Worm (Caenorhabditis elegans): ENCODE measurements around the gene nhr-288.

The nhr-288 gene

DNA sequence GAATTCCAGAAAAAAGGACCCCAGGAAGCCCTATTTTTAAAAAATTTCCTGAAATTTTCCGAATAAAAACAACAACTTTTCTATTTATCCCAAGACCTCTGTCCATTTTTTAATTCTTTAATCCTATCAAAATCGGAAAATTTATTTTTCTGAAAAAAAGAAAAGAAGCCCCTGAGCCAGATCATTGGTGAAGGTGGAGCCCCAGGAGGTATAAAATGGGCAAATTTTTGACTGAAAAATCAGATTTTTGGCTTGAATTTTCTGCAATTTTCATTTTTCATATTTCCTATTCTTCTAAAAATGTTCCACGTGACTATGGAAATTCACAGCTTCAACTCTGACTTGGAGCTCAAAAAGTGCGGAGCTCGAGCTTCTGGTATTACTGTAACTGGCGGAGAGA, 3.7 kb downstream of the nhr-288 start, which contains the start of gene Y51A2B.8:
Y51A2B.8 (plus strand) TSS at position 301 of the 400 bp plus-strand sequence.
- TF ChIP-seq unc-62 (GFP tag; optimal IDR thresholded peaks at IDR 0.05): no peak

DNA sequence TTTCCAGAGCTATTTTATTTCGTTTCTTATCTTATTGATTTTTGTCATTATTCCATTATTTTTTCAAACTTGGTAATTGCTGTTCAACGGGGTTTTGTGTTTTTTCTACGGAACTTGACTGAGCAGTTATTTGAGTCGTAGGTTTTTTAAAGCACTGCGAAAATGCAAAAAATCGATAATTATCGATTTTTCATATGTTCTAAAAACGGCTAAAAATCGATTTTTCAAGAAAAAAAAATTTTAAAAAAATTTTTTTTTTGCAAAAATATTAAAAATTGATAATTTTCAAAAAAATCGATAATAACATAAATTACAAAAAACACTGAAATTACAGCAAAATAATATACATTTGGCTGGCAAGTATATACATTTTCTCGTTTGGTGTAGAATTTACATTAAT, 6.9 kb downstream of the nhr-288 start:
- no peak for TF ChIP-seq unc-62 (GFP tag; optimal IDR thresholded peaks at IDR 0.05)

DNA sequence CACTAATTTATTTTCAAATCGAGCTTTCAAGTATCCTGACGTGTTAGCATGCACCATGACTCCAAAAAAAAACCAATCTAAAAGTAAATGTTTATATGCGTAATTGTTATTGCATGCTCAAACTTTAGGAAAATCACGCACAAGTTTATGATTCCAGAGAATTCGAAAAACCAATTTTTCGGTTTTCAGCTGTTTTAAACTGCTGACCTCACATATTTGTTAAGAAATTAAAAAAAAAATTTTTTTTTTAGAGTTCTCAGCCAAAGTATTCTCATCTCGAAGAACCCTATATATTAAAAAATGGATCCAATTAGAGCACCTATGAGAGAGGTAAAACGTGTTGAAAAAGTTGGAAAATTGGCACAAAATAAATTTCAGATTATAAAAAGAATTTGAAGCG, 8.3 kb downstream of the nhr-288 start, which contains the start of gene Y51A2B.2:
Y51A2B.2 (plus strand) TSS at position 301 of the 400 bp plus-strand sequence.
- TF ChIP-seq unc-62 (GFP tag; optimal IDR thresholded peaks at IDR 0.05): no peak

DNA sequence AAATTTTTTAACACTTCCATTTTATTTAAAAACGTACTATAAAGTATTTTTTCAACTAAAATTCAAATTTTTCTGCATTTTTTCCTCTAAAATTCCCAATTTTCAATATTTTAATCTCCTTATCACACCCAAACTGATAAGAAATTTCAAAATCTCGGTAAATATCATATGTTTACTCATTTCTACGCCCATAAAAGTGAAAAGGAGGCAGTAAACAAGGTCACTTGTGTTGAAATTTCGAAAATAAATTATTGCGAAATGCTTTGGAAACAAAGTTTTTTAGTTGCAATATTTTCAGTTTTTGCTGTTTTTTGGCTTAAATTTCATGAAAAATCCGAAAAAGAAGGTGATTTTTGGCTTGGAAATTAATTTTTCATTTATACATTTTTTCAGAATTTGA, 10.9 kb downstream of the nhr-288 start, which contains the start of gene C08E8.4:
C08E8.4 (plus strand) TSS at position 268 of the 400 bp plus-strand sequence.
- TF ChIP-seq unc-62 (GFP tag; optimal IDR thresholded peaks at IDR 0.05): no peak

DNA sequence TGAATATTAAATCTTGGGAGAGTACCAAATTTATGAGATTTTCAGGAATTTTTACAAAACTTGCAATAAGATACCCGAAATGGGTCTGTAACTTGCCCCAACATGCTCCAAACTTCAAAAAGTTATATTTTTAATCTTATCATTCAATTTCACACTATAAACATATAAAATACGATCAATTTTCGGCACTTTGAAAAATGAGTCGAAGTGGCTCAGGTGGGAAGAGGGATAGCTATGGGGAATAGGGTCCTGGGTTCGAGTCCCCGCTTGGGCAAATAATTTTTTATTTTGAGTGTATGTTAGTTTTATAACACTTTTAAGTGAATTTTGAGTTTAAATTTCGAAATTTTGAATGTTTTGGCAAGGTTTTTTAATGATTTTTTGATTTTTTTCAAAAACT, 11.5 kb downstream of the nhr-288 start:
- TF ChIP-seq unc-62 (GFP tag; optimal IDR thresholded peaks at IDR 0.05): no peak

DNA sequence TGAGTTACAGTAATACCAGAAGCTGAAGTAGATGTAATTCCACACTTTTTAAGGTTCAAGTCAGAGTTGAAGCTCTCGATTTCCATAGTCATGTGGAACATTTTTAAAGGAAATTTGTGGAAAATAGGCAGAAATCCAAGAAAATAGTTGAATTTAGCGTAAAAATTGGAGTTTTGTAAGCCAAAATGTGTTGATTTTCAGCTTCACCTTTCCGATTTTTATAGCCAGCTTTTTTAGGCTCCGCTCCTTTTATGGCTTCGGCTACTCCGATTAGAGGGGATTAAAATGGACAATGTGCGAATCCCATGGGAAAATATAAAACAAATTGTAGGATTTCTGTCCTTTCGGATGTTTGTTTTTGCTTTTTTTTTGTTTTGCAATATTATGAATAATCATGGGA, 14.2 kb downstream of the nhr-288 start, which contains the start of gene C08E8.6:
C08E8.6 (minus strand) TSS at position 101 of the 400 bp plus-strand sequence.
- TF ChIP-seq unc-62 (GFP tag; optimal IDR thresholded peaks at IDR 0.05): no peak

DNA sequence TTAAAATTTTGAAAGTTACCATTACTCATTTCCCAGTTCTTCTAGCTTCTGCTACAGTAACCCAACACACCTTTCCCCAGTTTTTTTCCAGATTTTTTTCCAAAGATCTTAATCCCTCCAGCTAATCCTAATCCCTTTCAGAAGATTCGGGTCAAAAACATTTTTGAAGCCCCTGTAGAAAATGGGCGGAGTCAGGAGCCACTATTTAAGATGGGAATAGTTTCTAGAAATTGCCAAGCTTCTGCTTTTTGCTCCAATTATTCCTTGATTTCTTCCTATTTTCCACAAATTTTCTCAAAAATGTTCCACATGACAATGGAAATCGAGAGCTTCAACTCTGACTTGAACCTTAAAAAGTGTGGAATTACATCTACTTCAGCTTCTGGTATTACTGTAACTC, 17.9 kb downstream of the nhr-288 start, which contains the start of gene C08E8.9:
C08E8.9 (plus strand) TSS at position 301 of the 400 bp plus-strand sequence.
- TF ChIP-seq unc-62 (GFP tag; optimal IDR thresholded peaks at IDR 0.05): no peak

DNA sequence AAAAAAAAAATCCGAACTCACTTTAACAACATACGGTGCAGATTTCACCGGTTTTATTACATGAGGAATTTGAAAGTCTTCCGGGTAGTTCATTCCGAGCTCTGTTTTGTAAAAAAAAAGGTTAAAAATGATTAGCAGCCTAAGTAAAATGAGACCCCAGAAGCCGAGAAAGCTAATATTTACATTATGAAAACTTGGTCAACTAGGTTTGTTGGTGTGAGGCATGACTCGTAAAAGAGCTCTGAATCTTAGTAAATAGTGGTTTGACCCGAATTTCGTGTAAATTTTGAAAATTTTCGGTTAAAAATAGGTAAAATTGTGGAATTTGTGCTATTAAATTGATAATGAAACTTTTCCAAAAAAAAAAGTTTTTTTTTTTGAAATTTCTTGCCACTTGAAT, 20.1 kb downstream of the nhr-288 start, which contains the start of gene C08E8.1:
C08E8.1 (minus strand) TSS at position 101 of the 400 bp plus-strand sequence.
- no peak for TF ChIP-seq unc-62 (GFP tag; optimal IDR thresholded peaks at IDR 0.05)

DNA sequence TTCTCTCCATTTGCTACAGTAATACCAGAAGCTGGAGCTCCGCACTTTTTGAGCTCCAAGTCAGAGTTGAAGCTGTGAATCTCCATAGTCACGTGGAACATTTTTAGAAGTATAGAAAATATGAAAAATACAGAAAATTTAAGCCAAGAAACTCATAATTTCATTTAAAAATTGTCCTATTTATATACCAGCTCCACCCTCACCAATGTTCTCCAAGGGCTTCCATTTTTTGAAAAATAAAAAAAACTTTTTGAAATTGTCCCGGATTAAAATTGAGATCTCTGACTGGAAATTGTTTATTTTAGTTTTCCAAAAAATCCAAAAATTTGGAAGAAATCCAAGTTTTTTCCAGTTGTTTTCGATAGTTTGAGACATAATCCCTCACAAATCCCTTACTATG, 22.6 kb downstream of the nhr-288 start, which contains the start of gene C08E8.5:
C08E8.5 (minus strand) TSS at position 101 of the 400 bp plus-strand sequence.
- no peak for TF ChIP-seq unc-62 (GFP tag; optimal IDR thresholded peaks at IDR 0.05)

DNA sequence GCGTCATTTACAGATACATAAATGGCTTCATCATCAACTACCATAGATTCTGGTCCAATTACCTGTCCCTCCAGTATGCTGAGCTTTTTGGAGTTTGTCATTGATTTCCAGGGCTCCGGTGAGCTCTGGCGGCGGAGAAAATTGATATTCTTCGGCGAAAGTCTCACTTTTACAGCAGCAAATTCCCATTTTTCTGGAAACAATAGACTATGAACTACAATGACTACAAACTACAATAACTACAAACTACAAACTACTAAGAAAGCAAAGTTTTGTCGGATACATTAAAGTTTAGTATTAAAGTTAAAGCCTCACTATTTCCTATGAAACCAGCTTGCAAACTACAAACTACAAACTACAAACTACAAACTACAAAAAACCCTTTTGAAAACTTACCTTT, 26.7 kb downstream of the nhr-288 start, which contains the start of gene C08E8.2:
C08E8.2 (minus strand) TSS at position 101 of the 400 bp plus-strand sequence.
- TF ChIP-seq unc-62 (GFP tag; optimal IDR thresholded peaks at IDR 0.05): no peak

DNA sequence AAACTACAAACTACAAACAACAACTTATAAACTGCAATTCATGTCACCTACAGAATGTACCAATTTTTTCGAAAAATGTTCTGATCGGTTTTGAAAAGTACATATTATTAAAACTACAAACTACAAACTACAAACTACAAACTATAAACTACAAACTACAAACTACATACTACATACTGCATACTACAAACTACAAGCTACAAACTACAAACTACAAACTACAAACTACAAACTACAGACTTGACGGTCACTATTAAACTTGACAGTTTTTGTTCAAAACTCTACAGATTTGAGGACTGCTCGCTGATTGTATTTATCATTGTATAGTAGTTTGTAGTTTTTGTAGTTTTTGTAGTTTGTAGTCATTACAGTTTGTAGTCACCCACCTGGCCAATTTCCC, 28.2 kb downstream of the nhr-288 start:
- TF ChIP-seq unc-62 (GFP tag; optimal IDR thresholded peaks at IDR 0.05): no peak

DNA sequence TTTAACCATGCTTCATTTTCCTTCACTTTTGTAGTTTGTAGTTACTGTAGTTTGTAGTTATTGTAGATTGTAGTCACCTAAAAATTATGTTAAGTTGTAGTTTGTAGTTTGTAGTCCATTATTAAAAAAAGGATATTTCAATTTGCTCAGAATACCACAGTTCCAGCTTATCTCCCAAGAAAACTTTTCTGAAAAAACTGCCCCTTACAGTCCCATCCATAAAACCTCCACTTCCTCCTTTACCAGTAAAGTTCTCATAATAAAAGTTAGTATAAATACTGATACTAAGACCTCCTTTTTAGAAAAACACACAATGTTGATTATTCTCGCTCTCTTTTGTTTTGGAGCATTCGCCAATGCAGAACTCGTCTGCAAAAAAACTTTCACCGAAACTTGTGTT, 31.8 kb downstream of the nhr-288 start, which contains the start of gene C08E8.11:
C08E8.11 (plus strand) TSS at position 301 of the 400 bp plus-strand sequence.
- TF ChIP-seq unc-62 (GFP tag; optimal IDR thresholded peaks at IDR 0.05): no peak

DNA sequence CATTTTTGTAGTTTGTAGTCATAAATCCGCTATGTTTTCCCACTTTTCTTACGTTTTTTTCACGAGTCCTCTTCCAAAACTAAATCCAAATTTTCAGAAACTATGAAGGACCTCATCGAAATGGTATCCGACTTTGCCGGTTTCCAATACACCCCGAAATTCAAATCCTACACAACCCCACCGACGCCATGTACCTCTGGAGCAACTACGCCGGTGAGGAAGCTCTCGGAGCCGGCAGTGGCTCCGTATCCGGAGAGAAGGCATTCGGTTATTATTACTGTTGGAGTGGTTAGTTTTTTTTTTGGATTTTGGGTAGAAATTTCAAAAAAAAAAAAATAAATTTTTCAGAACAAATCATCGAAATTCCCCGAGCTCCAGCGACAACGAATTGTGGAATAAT, 32.4 kb downstream of the nhr-288 start, which contains the start of gene C08E8.3:
C08E8.3 (plus strand) TSS at position 84 of the 400 bp plus-strand sequence.
- no peak for TF ChIP-seq unc-62 (GFP tag; optimal IDR thresholded peaks at IDR 0.05)

DNA sequence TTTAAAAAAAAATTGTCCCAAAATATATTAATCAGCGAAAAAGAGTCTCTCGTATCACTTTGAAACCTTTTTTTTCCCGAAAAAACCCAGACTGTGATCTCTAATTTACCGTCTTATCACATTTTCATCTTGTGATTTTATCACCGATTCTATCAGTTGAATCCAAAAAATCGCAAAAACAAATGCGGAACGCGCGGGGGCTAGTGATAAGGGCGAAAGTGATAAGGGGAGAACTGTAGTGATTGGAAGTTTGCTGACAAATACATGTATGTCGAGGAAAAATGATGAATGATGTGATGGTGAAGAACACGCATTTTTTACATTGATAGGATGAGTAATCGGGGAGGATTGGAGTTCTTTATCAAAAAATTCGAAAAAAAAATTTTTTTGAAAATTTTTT, 36.4 kb downstream of the nhr-288 start:
- no peak for TF ChIP-seq unc-62 (GFP tag; optimal IDR thresholded peaks at IDR 0.05)

DNA sequence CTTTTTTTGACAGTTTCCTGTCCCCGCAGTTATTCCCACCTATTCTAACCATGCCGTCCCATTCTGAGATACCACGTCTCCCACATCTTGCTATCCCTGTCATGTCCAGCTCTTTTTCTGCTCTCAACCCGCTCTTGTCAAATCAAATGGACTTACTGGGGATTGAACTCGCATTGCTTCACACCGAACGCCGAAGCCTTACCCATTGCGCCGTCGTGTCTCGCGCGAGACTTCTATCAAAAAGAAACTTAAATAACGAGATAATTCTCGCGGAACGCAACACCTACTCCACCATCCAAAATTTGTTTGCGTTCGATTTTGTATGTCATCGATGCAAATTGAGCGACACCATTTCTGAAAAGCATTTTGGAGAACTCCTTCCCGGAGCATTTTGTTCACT, 38.3 kb downstream of the nhr-288 start:
- TF ChIP-seq unc-62 (GFP tag; optimal IDR thresholded peaks at IDR 0.05): no peak

DNA sequence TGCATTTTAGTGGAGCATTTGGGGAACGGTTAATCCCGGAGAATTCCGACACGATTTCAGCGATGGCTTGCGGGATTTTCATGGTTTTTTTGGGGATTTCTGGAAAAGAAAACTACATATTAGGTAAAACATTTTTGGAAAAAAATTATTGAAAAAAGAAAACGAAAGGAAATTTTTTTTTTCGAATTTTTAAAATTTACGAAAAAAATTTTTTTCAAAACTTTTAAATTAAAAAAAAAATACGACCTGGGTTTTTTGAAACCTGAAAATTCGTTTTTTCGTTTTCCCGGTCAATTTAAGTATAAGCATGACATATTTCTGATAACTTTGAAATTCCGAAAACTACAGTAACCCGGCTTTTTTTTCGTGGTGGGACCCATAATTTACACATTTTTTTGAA, 42.7 kb downstream of the nhr-288 start, which contains the start of gene C08E8.10:
C08E8.10 (minus strand) TSS at position 101 of the 400 bp plus-strand sequence.
- TF ChIP-seq unc-62 (GFP tag; optimal IDR thresholded peaks at IDR 0.05): no peak

DNA sequence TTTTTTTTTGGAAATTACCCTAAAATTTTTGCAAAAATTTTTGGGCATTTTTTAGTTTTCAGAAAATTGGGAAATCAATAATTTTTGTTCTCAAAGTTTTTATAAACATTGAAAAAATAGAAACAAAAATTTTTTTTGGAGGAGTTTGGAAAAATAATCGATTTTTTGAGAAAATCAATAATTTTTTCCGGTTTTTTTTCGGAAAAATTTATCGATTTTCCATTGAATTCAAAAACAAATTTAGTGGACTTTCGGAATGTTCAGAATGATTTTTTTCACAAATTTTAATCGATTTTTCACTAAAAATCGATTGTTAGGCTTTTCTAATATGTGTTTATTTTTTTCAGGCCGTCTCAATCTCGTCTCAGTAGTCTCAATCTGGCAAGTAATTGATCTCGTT, 44.8 kb downstream of the nhr-288 start:
- no peak for TF ChIP-seq unc-62 (GFP tag; optimal IDR thresholded peaks at IDR 0.05)
